Worm (Caenorhabditis elegans): ENCODE data around the gene C02F5.12.

ce11 chrIII:8281310-8281709, 38.5 kb upstream of the C02F5.12 start:
- TF ChIP-seq aha-1 (tag; optimal IDR thresholded peaks at IDR 0.05) = no peak
- no peak for TF ChIP-seq mep-1 (tag; optimal IDR thresholded peaks at IDR 0.05)
- no peak for TF ChIP-seq unc-130 (tag; optimal IDR thresholded peaks at IDR 0.05)
- TF ChIP-seq egl-27 (tag; optimal IDR thresholded peaks at IDR 0.05) = no peak
- TF ChIP-seq nhr-19 (GFP tag; conservative IDR thresholded peaks at IDR 0.05) = no peak
- no peak for TF ChIP-seq zag-1 (tag; optimal IDR thresholded peaks at IDR 0.05)
- TF ChIP-seq ztf-4 (tag; optimal IDR thresholded peaks at IDR 0.05) = no peak
- no peak for TF ChIP-seq nhr-77 (tag; optimal IDR thresholded peaks at IDR 0.05)
- no peak for TF ChIP-seq fkh-10 (GFP tag; optimal IDR thresholded peaks at IDR 0.05)
- TF ChIP-seq egl-13 (tag; optimal IDR thresholded peaks at IDR 0.05) = no peak
- no peak for TF ChIP-seq nhr-76 (tag; optimal IDR thresholded peaks at IDR 0.05)
- no peak for TF ChIP-seq zip-4 (GFP tag; optimal IDR thresholded peaks at IDR 0.05)
